Fruit fly (Drosophila melanogaster): ENCODE measurements around the gene Oatp74D.

The Oatp74D gene

dm6 chr3L:17465804-17466203, 21.1 kb upstream of the Oatp74D start, which contains the start of gene QIL1:
QIL1 (plus strand) TSS chr3L:17465945.
- TF ChIP-seq D1 (tag; optimal IDR thresholded peaks at IDR 0.05) (peak; percentile 93), gl (tag; optimal IDR thresholded peaks at IDR 0.05) (no peak), CG34367 (tag; optimal IDR thresholded peaks at IDR 0.05) (no peak), Snoo (tag; optimal IDR thresholded peaks at IDR 0.05) (no peak), CG10348 (GFP tag; IDR thresholded peaks at IDR 0.05) (no peak), CG15710 (tag; optimal IDR thresholded peaks at IDR 0.05) (no peak), CG8159 (tag; optimal IDR thresholded peaks at IDR 0.05) (no peak), CG17806 (tag; optimal IDR thresholded peaks at IDR 0.05) (no peak)

DNA sequence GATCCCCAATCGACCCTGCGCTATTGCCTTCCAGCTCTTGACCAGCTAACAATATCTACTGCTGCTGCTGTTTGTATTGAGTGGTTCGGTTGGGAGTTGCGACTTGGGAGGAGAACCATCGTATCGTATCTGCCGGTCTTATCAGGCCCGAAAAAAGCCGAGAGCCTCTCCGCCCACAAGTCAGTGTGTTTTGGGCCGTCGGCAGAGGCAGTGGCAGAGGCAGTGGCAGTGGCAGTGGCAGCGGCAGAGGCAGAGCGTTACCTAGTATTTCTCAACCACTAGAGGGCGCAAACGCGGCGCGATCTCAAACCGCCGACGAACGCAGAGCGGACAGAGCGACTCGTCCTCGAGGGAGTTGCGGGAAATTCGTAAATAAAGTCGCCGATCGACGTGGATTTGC, 16.8 kb upstream of the Oatp74D start, which contains the start of gene SecCl:
TSS of gene SecCl (plus strand) at position 18 of the 400 bp plus-strand sequence.
- TF ChIP-seq rn (GFP tag; IDR thresholded peaks at IDR 0.05) = no peak
- no peak for TF ChIP-seq CG15710 (tag; optimal IDR thresholded peaks at IDR 0.05)
- TF ChIP-seq CG32121 (GFP tag; IDR thresholded peaks at IDR 0.05) = no peak
- no peak for TF ChIP-seq CG9948 (tag; optimal IDR thresholded peaks at IDR 0.05)
- TF ChIP-seq D1 (tag; optimal IDR thresholded peaks at IDR 0.05) = no peak

DNA sequence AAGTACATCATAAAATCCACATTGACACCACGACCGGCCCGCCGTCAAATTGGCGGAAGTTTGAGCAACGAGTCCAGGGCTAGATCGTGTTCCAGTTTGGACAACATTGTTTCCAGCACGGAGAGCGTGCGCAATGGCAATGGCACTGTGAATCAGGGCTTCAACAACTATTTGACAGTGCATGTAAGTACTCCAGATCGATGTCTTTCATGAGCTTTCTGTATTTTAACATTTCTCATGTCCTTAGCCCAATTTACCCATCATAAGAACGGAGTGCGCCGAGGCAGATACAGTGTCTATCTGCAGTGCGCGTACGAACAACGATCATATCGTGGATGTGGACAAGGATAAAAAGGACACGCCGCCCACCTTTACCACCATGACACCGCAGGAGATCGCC, 13.0 kb upstream of the Oatp74D start:
- TF ChIP-seq Ets98B (GFP tag; IDR thresholded peaks at IDR 0.05) (no peak), CG32121 (GFP tag; IDR thresholded peaks at IDR 0.05) (no peak), CG14655 (GFP tag; optimal IDR thresholded peaks at IDR 0.05) (no peak), CG8301 (tag; optimal IDR thresholded peaks at IDR 0.05) (no peak), CG13204 (GFP tag; optimal IDR thresholded peaks at IDR 0.05) (no peak), CG15710 (tag; optimal IDR thresholded peaks at IDR 0.05) (no peak), gl (tag; optimal IDR thresholded peaks at IDR 0.05) (no peak), CG8159 (tag; optimal IDR thresholded peaks at IDR 0.05) (no peak), rn (GFP tag; IDR thresholded peaks at IDR 0.05) (no peak), CG9948 (tag; optimal IDR thresholded peaks at IDR 0.05) (no peak), CG12605 (GFP tag; IDR thresholded peaks at IDR 0.05) (no peak)

DNA sequence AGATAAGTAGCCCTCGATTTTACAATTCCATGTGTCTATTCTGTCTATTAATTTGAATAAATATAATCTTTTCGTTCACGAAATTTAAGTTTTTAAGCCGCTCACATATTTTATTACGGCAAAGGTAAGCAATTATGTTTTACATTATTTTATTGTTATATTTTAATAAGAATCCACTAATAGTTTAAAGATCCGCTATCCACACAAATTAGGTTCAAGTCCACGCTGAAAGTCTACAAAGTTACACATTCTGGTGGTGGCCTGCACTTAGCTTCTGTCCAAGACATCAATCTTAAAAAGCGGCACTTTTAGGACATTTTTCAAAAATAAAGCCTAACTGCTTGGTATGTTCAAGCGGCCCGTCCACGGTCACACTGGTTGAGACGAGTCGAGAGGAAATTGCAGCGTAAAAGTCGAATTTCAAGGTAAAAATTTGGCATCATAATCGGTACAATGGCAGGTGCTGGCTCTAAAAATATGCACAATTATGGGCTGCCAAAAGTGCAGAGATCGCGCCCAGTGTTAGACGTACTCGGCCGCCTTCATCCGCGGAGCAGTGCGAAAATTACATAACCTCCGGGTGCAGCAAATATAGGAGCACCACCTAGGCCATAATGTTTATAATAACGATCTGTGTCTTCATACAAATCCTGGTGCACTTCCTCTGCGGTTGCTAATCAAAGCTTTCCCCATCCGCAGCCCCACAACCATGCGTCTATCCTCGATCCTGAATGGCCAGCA, 12.0 kb upstream of the Oatp74D start, which contains the start of the genes UQCR-Q and CG46525:
TSS of gene UQCR-Q (plus strand) at position 51 of the 741 bp plus-strand sequence.
TSS of gene CG46525 (plus strand) at position 510 of the 741 bp plus-strand sequence.
- TF ChIP-seq Ets98B (GFP tag; IDR thresholded peaks at IDR 0.05) (no peak), D1 (tag; optimal IDR thresholded peaks at IDR 0.05) (peak; percentile 35), CG14655 (GFP tag; optimal IDR thresholded peaks at IDR 0.05) (no peak)

DNA sequence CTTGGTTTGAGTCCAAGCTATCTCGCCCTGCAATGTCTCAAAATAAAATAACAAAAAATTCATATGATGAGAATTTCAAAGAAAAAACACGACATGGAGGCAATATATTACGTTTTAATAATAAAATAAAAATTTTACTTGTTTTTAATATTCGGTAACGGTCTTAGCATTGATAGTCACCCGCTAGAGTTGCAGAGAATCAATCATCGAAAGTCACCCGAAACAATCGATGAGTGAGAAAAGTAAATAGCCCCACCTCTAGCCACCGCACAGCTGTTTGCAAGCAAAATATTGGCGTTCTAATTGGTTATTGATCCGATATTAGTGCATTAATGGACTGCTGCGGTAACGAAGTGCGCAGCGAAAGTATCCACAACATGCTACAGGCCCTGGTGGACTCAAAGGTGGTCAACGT, 10.9 kb upstream of the Oatp74D start, which contains the start of gene CG34250:
TSS of gene CG34250 (plus strand) at position 244 of the 415 bp plus-strand sequence.
- TF ChIP-seq CG10348 (GFP tag; IDR thresholded peaks at IDR 0.05) = no peak
- peak; percentile 82 for TF ChIP-seq D1 (tag; optimal IDR thresholded peaks at IDR 0.05)

DNA sequence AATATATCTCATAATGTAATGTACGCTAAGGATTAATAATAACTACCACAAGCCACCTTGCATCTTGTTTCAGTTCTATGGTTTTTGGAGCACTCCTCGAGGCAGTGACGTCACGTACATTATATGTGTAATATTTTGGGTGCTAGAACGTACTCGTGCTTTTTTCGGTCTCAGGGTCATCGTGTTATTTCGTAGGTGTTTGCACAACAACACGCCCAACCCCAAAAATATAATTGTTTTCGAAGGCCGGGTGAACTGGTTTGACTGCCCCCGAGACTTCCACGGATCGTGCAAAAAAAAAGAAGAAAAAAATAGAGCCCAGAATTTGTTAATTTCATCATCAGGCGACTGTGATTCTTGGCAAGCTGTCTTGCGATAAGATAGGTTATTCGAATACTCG, 10.4 kb upstream of the Oatp74D start:
- no peak for TF ChIP-seq Pif1B (GFP tag; optimal IDR thresholded peaks at IDR 0.05)
- no peak for TF ChIP-seq CG17806 (tag; optimal IDR thresholded peaks at IDR 0.05)
- TF ChIP-seq CG4496 (GFP tag; IDR thresholded peaks at IDR 0.05) = no peak
- TF ChIP-seq CG34367 (tag; optimal IDR thresholded peaks at IDR 0.05) = no peak
- TF ChIP-seq EcR (GFP tag; optimal IDR thresholded peaks at IDR 0.05) = no peak
- TF ChIP-seq Pif1A (GFP tag; optimal IDR thresholded peaks at IDR 0.05) = no peak
- TF ChIP-seq CG12605 (GFP tag; IDR thresholded peaks at IDR 0.05) = no peak
- no peak for TF ChIP-seq CG13204 (GFP tag; optimal IDR thresholded peaks at IDR 0.05)
- no peak for TF ChIP-seq CG14655 (GFP tag; optimal IDR thresholded peaks at IDR 0.05)

DNA sequence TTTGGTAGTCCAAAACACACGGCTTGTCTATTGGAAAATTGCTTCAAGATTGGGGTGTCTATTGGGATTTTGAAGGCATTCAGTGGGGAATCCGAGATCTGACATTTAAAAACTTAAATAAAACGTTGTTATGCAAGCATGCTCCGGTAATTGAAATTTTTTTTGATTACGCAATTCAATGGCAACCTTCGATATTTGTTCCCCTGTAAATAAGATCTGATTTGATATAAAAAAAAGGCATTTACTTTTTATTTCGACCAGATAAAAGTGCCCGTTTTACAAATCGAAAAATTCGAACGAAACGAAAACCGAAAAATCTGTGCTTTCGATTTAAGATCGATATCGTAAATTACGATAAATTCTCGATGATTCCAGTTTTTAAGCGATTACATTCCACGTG, 8.1 kb upstream of the Oatp74D start, which contains the start of the genes CG13733 and qjt:
TSS of gene CG13733 (minus strand) at position 101 of the 400 bp plus-strand sequence.
TSS of gene qjt (plus strand) at position 271 of the 400 bp plus-strand sequence.
- TF ChIP-seq CG13204 (GFP tag; optimal IDR thresholded peaks at IDR 0.05) (no peak), CG8159 (tag; optimal IDR thresholded peaks at IDR 0.05) (no peak), CG4496 (GFP tag; IDR thresholded peaks at IDR 0.05) (no peak), CG34367 (tag; optimal IDR thresholded peaks at IDR 0.05) (no peak), CG14655 (GFP tag; optimal IDR thresholded peaks at IDR 0.05) (no peak), EcR (GFP tag; optimal IDR thresholded peaks at IDR 0.05) (no peak), rn (GFP tag; IDR thresholded peaks at IDR 0.05) (no peak), CG9948 (tag; optimal IDR thresholded peaks at IDR 0.05) (no peak), CG8301 (tag; optimal IDR thresholded peaks at IDR 0.05) (no peak), Ets98B (GFP tag; IDR thresholded peaks at IDR 0.05) (no peak), CG32121 (GFP tag; IDR thresholded peaks at IDR 0.05) (no peak), fd96Ca (GFP tag; IDR thresholded peaks at IDR 0.05) (no peak), D1 (tag; optimal IDR thresholded peaks at IDR 0.05) (no peak), CG15710 (tag; optimal IDR thresholded peaks at IDR 0.05) (no peak)
